Worm (Caenorhabditis elegans): ENCODE results near the gene col-125.
"Not testable (repeated sequence)": the region's sequence is repeated elsewhere in the genome, so short reads cannot be mapped to it uniquely, and the experiment has no call there.

DNA sequence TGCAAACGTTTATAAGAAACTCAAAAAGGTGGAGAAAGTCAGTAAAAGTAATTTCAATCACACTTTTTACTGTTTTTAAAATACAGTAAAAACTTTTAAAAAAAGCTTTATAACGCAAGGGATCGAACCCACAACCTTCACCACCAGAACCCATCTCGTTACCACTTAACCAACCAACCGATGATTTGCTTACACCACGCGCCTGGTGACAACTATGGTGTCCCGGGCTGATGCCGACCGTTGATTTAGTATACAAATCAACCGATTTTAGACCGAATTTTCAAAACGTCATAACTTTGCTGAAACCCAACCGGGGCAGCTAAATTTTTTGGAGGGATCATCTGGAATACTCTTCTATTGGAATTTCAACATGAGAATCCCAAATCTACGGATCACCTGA is 28.4 kb upstream of the col-125 start:
- TF ChIP-seq Y56A3A.18 (GFP tag; IDR thresholded peaks at IDR 0.05); snpc-4 (GFP tag; optimal IDR thresholded peaks at IDR 0.05); snpc-4 (tag; optimal IDR thresholded peaks at IDR 0.05); Y67H2A.10 (GFP tag; conservative IDR thresholded peaks at IDR 0.05); ama-1 (optimal IDR thresholded peaks at IDR 0.05); ama-1 (GFP tag; optimal IDR thresholded peaks at IDR 0.05); dpff-1 (tag; optimal IDR thresholded peaks at IDR 0.05): not testable (repeated sequence)

Data from whole organism, young adult.